Worm (Caenorhabditis elegans): ENCODE data around the gene K03D3.2.

DNA sequence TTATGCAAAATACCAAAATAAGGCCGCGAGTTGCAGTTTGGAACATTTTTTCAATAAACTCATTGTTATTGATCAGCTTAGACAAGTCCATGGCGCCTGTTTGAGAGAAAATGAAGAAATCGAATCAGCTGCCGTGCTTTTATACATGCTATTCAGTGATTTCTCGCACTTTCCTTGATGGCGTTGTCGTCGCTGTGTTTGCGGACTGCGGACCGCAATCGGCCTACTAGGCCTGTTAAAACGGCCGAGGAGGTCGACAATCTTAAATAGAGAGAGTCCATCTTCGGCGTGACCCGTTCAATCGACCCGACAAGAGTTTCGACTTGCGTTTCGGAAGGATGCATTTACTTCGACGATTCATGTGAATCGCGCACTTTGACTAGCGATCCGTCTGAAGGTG, 37.7 kb downstream of the K03D3.2 start, which contains the start of gene srz-75:
- TF ChIP-seq tbx-2 (tag; optimal IDR thresholded peaks at IDR 0.05): no peak
- TF ChIP-seq ama-1 (optimal IDR thresholded peaks at IDR 0.05): no peak
- no peak for TF ChIP-seq C34B4.2 (tag; optimal IDR thresholded peaks at IDR 0.05)
- TF ChIP-seq fos-1 (tag; optimal IDR thresholded peaks at IDR 0.05): no peak
- TF ChIP-seq lin-14 (GFP tag; optimal IDR thresholded peaks at IDR 0.05): no peak
- no peak for TF ChIP-seq unc-62 (GFP tag; optimal IDR thresholded peaks at IDR 0.05)
- TF ChIP-seq nhr-11 (tag; optimal IDR thresholded peaks at IDR 0.05): no peak
- no peak for TF ChIP-seq pag-3 (tag; optimal IDR thresholded peaks at IDR 0.05; ENCODE audit: borderline replicate concordance, insufficient read depth)
- no peak for TF ChIP-seq mdl-1 (tag; optimal IDR thresholded peaks at IDR 0.05)
- no peak for TF ChIP-seq sptf-1 (tag; optimal IDR thresholded peaks at IDR 0.05)
- no peak for TF ChIP-seq alr-1 (tag; optimal IDR thresholded peaks at IDR 0.05; ENCODE audit: borderline replicate concordance)
